Worm (Caenorhabditis elegans): ENCODE data around the gene M163.9.
A peak's percentile ranks its signal among the peaks of the same experiment; 100 is the strongest.

M163.9 gene

DNA sequence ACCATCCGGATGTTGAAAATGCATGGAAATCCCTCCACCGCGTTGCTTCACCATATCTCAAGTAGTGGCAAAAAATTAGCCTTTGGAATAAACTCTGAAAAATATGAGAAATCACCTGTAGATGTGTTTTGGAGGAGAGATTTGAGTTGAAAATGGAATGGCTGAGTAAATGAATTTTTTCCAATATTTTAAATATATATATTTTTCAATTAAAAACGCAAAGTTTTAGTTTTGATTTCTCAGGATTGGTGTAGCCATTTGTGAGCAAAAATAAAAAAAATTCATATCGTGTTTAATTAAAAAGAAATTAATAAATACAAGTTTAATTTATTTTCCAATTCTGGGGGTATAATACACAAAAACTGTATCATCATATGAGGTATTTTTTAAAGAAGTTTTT lies 41.3 kb upstream of the M163.9 start, which contains the start of gene F23D12.1 (continued):
- no peak for TF ChIP-seq ceh-28 (tag; optimal IDR thresholded peaks at IDR 0.05)
- no peak for TF ChIP-seq fos-1 (tag; optimal IDR thresholded peaks at IDR 0.05)

DNA sequence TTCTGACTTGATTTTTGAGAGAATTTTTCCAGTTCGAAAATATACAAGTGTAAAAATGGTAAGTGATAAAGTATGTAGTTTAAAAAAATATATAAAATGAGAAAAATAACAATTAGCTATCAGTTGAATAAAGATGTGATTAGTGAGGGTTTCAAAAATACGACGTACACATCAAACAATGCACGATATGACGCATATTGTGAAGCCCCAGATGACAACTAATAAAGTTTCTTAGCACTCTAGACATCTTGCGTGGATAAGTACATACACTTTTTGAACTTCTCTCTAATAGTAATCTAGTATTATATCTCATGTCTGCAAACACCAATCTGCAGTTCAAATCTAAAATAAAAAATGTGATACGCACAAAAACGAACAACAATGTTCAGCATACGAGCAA lies 38.9 kb upstream of the M163.9 start:
- TF ChIP-seq aha-1 (tag) (peak; percentile 55), zag-1 (tag; optimal IDR thresholded peaks at IDR 0.05) (no peak), cey-2 (tag; optimal IDR thresholded peaks at IDR 0.05; ENCODE audit: borderline replicate concordance, insufficient read depth) (no peak)

DNA sequence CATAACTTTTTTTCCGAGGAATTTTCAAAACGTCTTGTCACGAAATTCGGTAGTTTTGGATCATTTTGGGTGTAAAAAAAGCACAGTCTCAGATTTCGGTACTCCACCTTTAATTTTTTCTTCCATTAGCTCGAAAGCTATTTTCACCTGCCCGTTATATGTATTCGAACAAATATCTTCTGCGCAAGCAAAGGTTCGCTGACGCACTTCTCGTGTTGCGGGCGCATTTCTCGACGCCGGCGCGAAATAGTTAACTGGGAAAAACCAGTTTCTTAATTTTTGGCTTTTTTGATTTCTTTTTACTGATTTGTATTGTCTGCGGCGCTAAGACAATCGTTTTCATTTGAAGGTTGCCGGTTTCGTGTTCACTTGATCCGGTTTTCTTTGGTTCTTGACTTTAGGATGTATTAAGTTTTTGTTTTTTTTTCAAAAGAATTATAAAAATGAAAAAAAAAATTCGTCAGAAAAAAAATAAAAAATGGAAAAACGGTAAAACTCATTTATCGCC lies 33.7 kb upstream of the M163.9 start:
- no peak for TF ChIP-seq madf-9 (GFP tag; conservative IDR thresholded peaks at IDR 0.05)
- TF ChIP-seq dmd-9 (GFP tag; IDR thresholded peaks at IDR 0.05): no peak
- no peak for TF ChIP-seq ceh-32 (tag; optimal IDR thresholded peaks at IDR 0.05; ENCODE audit: poor library complexity)
- TF ChIP-seq aha-1 (tag): peak; percentile 68

DNA sequence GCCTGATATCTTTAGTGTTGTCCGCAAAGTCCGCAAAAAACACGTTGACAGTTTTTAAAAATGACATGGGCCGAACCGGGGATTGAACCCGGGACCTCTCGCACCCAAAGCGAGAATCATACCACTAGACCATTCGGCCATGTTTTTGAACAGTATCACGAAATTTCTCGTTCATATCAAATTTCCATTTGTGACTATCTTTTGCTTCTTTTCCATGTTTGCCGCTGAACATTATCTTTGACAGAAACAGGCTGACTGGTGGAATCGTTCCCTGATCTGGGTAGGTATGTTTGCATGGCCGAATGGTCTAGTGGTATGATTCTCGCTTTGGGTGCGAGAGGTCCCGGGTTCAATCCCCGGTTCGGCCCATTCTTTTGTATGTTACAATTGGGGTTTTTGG lies 31.6 kb upstream of the M163.9 start:
- TF ChIP-seq F26F4.8 (GFP tag; conservative IDR thresholded peaks at IDR 0.05): 0 out of 2 replicates have a peak, but pooled peaks have one; percentile 57
- TF ChIP-seq nhr-25 (tag; optimal IDR thresholded peaks at IDR 0.05; ENCODE audit: borderline replicate concordance, insufficient read depth): peak; percentile 2
- peak; percentile 62; the same call in 1 of the 2 replicates for TF ChIP-seq dmd-9 (GFP tag; IDR thresholded peaks at IDR 0.05)
- TF ChIP-seq hmg-1.1 (GFP tag; IDR thresholded peaks at IDR 0.05): peak; percentile 65
- TF ChIP-seq aha-1 (tag): peak; percentile 84
- TF ChIP-seq nhr-28 (tag; optimal IDR thresholded peaks at IDR 0.05): peak; percentile 40
- TF ChIP-seq tra-1 (GFP tag; IDR thresholded peaks at IDR 0.05): peak; percentile 21; the same call in 1 of the 2 replicates
- TF ChIP-seq snpc-1.2 (GFP tag; IDR thresholded peaks at IDR 0.05): peak; percentile 60
- TF ChIP-seq ceh-20 (GFP tag; IDR thresholded peaks at IDR 0.05): peak; percentile 18; the same call in 1 of the 2 replicates
- peak in 1 of 2 experiments; percentile 79 for TF ChIP-seq daf-16 (GFP tag; optimal IDR thresholded peaks at IDR 0.05)
- TF ChIP-seq daf-16 (tag; optimal IDR thresholded peaks at IDR 0.05): peak; percentile 66
- TF ChIP-seq nhr-41 (GFP tag; IDR thresholded peaks at IDR 0.05): peak; percentile 65; the same call in 1 of the 2 replicates
- TF ChIP-seq zfp-2 (tag; optimal IDR thresholded peaks at IDR 0.05): peak; percentile 43
- TF ChIP-seq hlh-30 (tag; optimal IDR thresholded peaks at IDR 0.05; ENCODE audit: insufficient read depth): peak; percentile 37
- 0 out of 2 replicates have a peak, but pooled peaks have one; percentile 46 for TF ChIP-seq ctbp-1 (GFP tag; IDR thresholded peaks at IDR 0.05)
- TF ChIP-seq gei-8 (GFP tag; optimal IDR thresholded peaks at IDR 0.05): peak; percentile 45
- 0 out of 2 replicates have a peak, but pooled peaks have one; percentile 71 for TF ChIP-seq mdt-29 (GFP tag; IDR thresholded peaks at IDR 0.05)
- TF ChIP-seq spr-1 (tag; optimal IDR thresholded peaks at IDR 0.05): peak; percentile 51
- TF ChIP-seq php-3 (GFP tag; IDR thresholded peaks at IDR 0.05): peak; percentile 59; the same call in 1 of the 2 replicates
- TF ChIP-seq zfp-3 (GFP tag; conservative IDR thresholded peaks at IDR 0.05): peak; percentile 49; the same call in 1 of the 2 replicates
- TF ChIP-seq lim-7 (GFP tag; IDR thresholded peaks at IDR 0.05): peak; percentile 58
- TF ChIP-seq duxl-1 (tag; optimal IDR thresholded peaks at IDR 0.05; ENCODE audit: poor library complexity): peak; percentile 53
- TF ChIP-seq zip-2 (tag; optimal IDR thresholded peaks at IDR 0.05): peak; percentile 48
- peak; percentile 43 for TF ChIP-seq dmd-6 (GFP tag; IDR thresholded peaks at IDR 0.05)
- TF ChIP-seq nhr-48 (tag; optimal IDR thresholded peaks at IDR 0.05): peak; percentile 71
- TF ChIP-seq lin-13 (GFP tag; optimal IDR thresholded peaks at IDR 0.05): peak; percentile 48
- TF ChIP-seq nhr-102 (tag; optimal IDR thresholded peaks at IDR 0.05): peak; percentile 71
- 0 out of 2 replicates have a peak, but pooled peaks have one; percentile 49 for TF ChIP-seq saeg-2 (GFP tag; IDR thresholded peaks at IDR 0.05)
- TF ChIP-seq D1046.2 (GFP tag; IDR thresholded peaks at IDR 0.05): peak; percentile 75; the same call in 1 of the 2 replicates
- TF ChIP-seq rbr-2 (tag; optimal IDR thresholded peaks at IDR 0.05): peak; percentile 7
- 0 out of 2 replicates have a peak, but pooled peaks have one; percentile 36 for TF ChIP-seq nhr-42 (GFP tag; IDR thresholded peaks at IDR 0.05)
- peak; percentile 9 for TF ChIP-seq T20F7.1 (GFP tag; optimal IDR thresholded peaks at IDR 0.05)
- peak; percentile 44 for TF ChIP-seq mxl-3 (GFP tag; optimal IDR thresholded peaks at IDR 0.05)
